Worm (Caenorhabditis elegans) whole organism, young adult: ENCODE data around the gene snfc-5.

ENCODE experiments used
- B0261.1 ChIP-seq: sonication (generic microtip); optimal IDR thresholded peaks from 2 replicates; lab custom pipeline; 2016; ENCODE audit warnings: mild to moderate bottlenecking, missing genetic modification characterization, moderate library complexity, missing compliant biosample characterization
- aptf-3 ChIP-seq: fragments of 200-800 bp; sonication (Bioruptor generic); IDR thresholded peaks from 2 replicates; pipeline ENCODE4 v1.3.6; 2022; ENCODE audit warnings: missing genetic modification characterization, missing compliant biosample characterization
- athp-1 ChIP-seq: sonication (generic microtip); optimal IDR thresholded peaks from 2 replicates; lab custom pipeline; 2017; ENCODE audit warnings: mild to moderate bottlenecking, missing genetic modification characterization, missing compliant biosample characterization
- attf-3 ChIP-seq: fragments of 200-800 bp; sonication (Bioruptor generic); conservative IDR thresholded peaks from 2 replicates; pipeline ENCODE4 v1.3.6; 2022; ENCODE audit warnings: missing genetic modification reagents, missing genetic modification characterization, missing compliant biosample characterization
- attf-6 ChIP-seq: fragments of 200-800 bp; sonication (Bioruptor generic); IDR thresholded peaks from 2 replicates; pipeline ENCODE4 v1.3.6; 2022; ENCODE audit warnings: missing genetic modification reagents, missing genetic modification characterization, missing compliant biosample characterization
- hlh-12 ChIP-seq: sonication (generic microtip); optimal IDR thresholded peaks from 2 replicates; lab custom pipeline; 2016; ENCODE audit warnings: missing genetic modification characterization, missing compliant biosample characterization
- lin-26 ChIP-seq: fragments of 200-800 bp; sonication (Bioruptor generic); IDR thresholded peaks from 2 replicates; pipeline ENCODE4 v1.3.6; 2022; ENCODE audit warnings: missing genetic modification reagents, missing genetic modification characterization, missing compliant biosample characterization
- lir-1 ChIP-seq: fragments of 200-800 bp; sonication (Bioruptor generic); conservative IDR thresholded peaks from 2 replicates; pipeline ENCODE4 v1.3.6; 2022; ENCODE audit warnings: missing genetic modification reagents, missing genetic modification characterization, missing compliant biosample characterization
- madf-3 ChIP-seq: fragments of 200-800 bp; sonication (Bioruptor generic); IDR thresholded peaks from 2 replicates; pipeline ENCODE4 v1.3.6; 2022; ENCODE audit warnings: missing genetic modification reagents, missing genetic modification characterization, missing compliant biosample characterization
- madf-6 ChIP-seq: fragments of 200-800 bp; sonication (Bioruptor generic); IDR thresholded peaks from 2 replicates; pipeline ENCODE4 v1.3.6; 2022; ENCODE audit warnings: missing genetic modification reagents, missing genetic modification characterization, missing compliant biosample characterization
- mes-4 ChIP-seq: sonication (generic microtip); optimal IDR thresholded peaks from 2 replicates; lab custom pipeline; 2016; ENCODE audit warnings: missing genotype, missing genetic modification characterization, missing compliant biosample characterization
- pbrm-1 ChIP-seq: fragments of 200-800 bp; sonication (Bioruptor generic); IDR thresholded peaks from 2 replicates; pipeline ENCODE4 v1.3.6; 2022; ENCODE audit warnings: missing genetic modification reagents, missing genetic modification characterization, missing compliant biosample characterization
- pha-4 ChIP-seq: fragments of 150-350 bp; sonication (generic microtip); optimal IDR thresholded peaks from 2 replicates; lab custom pipeline; 2014; ENCODE audit warnings: missing biosample characterization, missing genetic modification reagents, missing genetic modification characterization
- rpc-1 ChIP-seq, 2 experiments: fragments of 150-350 bp in 1 of 2; sonication (generic microtip) in 1 of 2; optimal IDR thresholded peaks; 2 replicates each; lab custom pipeline; 2014 to 2018; ENCODE audit warnings: missing biosample characterization in 1 of 2, missing genetic modification characterization in 1 of 2, missing genetic modification reagents in 1 of 2, missing genotype in 1 of 2
- snpc-3.4 ChIP-seq: sonication (generic microtip); optimal IDR thresholded peaks from 2 replicates; lab custom pipeline; 2017; ENCODE audit warnings: missing genetic modification characterization, mild to moderate bottlenecking, missing compliant biosample characterization, antibody characterized with exemption, moderate library complexity, missing genotype, missing genetic modification reagents
- unc-130 ChIP-seq: sonication (generic microtip); optimal IDR thresholded peaks from 2 replicates; lab custom pipeline; 2016; ENCODE audit warnings: missing genetic modification reagents, missing genetic modification characterization, missing compliant biosample characterization
- unc-62 ChIP-seq: fragments of 150-350 bp; optimal IDR thresholded peaks from 2 replicates; lab custom pipeline; 2014; ENCODE audit warnings: missing biosample characterization, missing genetic modification reagents, missing genetic modification characterization
- ztf-25 ChIP-seq: fragments of 200-800 bp; sonication (Bioruptor generic); IDR thresholded peaks from 2 replicates; pipeline ENCODE4 v1.3.6; 2022; ENCODE audit warnings: missing genetic modification reagents, missing genetic modification characterization, missing compliant biosample characterization

The snfc-5 gene

ce11 chrIII:4450773-4451423, 46.3 kb downstream of the snfc-5 start:
- TF ChIP-seq pha-4 (tag; lab: Kevin White, UChicago) = no peak
- TF ChIP-seq athp-1 (tag; lab: Kevin White, UChicago) = no peak
- TF ChIP-seq snpc-3.4 (tag; lab: Kevin White, UChicago) = no peak
- TF ChIP-seq aptf-3 = no peak

ce11 chrIII:4452749-4453148, 48.2 kb downstream of the snfc-5 start:
- no peak for TF ChIP-seq hlh-12 (tag; lab: Kevin White, UChicago)
- TF ChIP-seq rpc-1 (optimal IDR thresholded peaks at IDR 0.05; lab: Kevin White, UChicago) = no peak
- no peak for TF ChIP-seq rpc-1 (tag; optimal IDR thresholded peaks at IDR 0.05; lab: Kevin White, UChicago)
- no peak for TF ChIP-seq B0261.1
- no peak for TF ChIP-seq unc-130 (GFP tag; lab: Kevin White, UChicago)
- no peak for TF ChIP-seq madf-3
- no peak for TF ChIP-seq attf-6 (GFP tag; lab: Robert Waterston, UW)

- TF ChIP-seq madf-6 (no peak), mes-4 (no peak), ztf-25 (GFP tag; lab: Robert Waterston, UW) (0 out of 2 replicates have a peak, but pooled peaks have one; percentile 9), pbrm-1 (GFP tag; lab: Robert Waterston, UW) (no peak), lin-26 (GFP tag; lab: Robert Waterston, UW) (no peak), lir-1 (GFP tag; lab: Robert Waterston, UW) (no peak)
Measured at ce11 chrIII:4453301-4453700, 48.7 kb downstream of the snfc-5 start.

- TF ChIP-seq attf-3 (GFP tag; lab: Robert Waterston, UW) = no peak
- TF ChIP-seq unc-62 (GFP tag; lab: Kevin White, UChicago) = peak; percentile 89
Measured at ce11 chrIII:4453768-4454167, 49.2 kb downstream of the snfc-5 start.

ce11 chrIII:4454919-4455318, 50.3 kb downstream of the snfc-5 start:
- TF ChIP-seq lin-26 (GFP tag; lab: Robert Waterston, UW) = 0 out of 2 replicates have a peak, but pooled peaks have one; percentile 19
- TF ChIP-seq athp-1 (tag; lab: Kevin White, UChicago) = no peak
